Worm (Caenorhabditis elegans) whole organism, L2 larva: ENCODE data around the gene atx-2.

ENCODE experiments used
- blmp-1 ChIP-seq: sonication (generic microtip); optimal IDR thresholded peaks from 2 replicates; lab custom pipeline; 2017; ENCODE audit warnings: missing genetic modification characterization, mild to moderate bottlenecking, missing compliant biosample characterization, antibody characterized with exemption, moderate library complexity; ENCODE audit not compliant: insufficient read depth
- ceh-16 ChIP-seq: fragments of 150-350 bp; optimal IDR thresholded peaks from 2 replicates; lab custom pipeline; 2014; ENCODE audit warnings: missing biosample characterization, missing genetic modification characterization
- crh-2 ChIP-seq: sonication (generic microtip); optimal IDR thresholded peaks from 2 replicates; lab custom pipeline; 2017; ENCODE audit warnings: missing biosample characterization, missing genetic modification characterization
- egl-27 ChIP-seq: sonication (generic microtip); optimal IDR thresholded peaks from 3 replicates; lab custom pipeline; 2017; ENCODE audit warnings: missing biosample characterization, missing genetic modification reagents, missing genetic modification characterization
- elt-3 ChIP-seq: sonication (generic microtip); optimal IDR thresholded peaks from 2 replicates; lab custom pipeline; 2017; ENCODE audit warnings: missing biosample characterization, missing genetic modification characterization
- fos-1 ChIP-seq: fragments of 150-350 bp; optimal IDR thresholded peaks from 2 replicates; lab custom pipeline; 2014; ENCODE audit warnings: missing biosample characterization, missing genetic modification characterization
- lin-11 ChIP-seq: fragments of 150-350 bp; sonication (generic microtip); optimal IDR thresholded peaks from 2 replicates; lab custom pipeline; 2014; ENCODE audit warnings: missing biosample characterization, missing genetic modification characterization, inconsistent platforms, mixed read lengths
- lin-13 ChIP-seq: fragments of 150-350 bp; optimal IDR thresholded peaks from 2 replicates; lab custom pipeline; 2014; ENCODE audit warnings: missing biosample characterization, missing genetic modification reagents, missing genetic modification characterization
- mdl-1 ChIP-seq, 2 experiments: fragments of 150-350 bp in 1 of 2; sonication (generic microtip) in 1 of 2; optimal IDR thresholded peaks; 2 replicates each; lab custom pipeline; 2017; ENCODE audit warnings: missing biosample characterization in 2 of 2, missing genetic modification characterization in 2 of 2
- nhr-25 ChIP-seq: fragments of 150-350 bp; sonication (generic microtip); optimal IDR thresholded peaks from 3 replicates; lab custom pipeline; 2014; ENCODE audit warnings: missing biosample characterization, missing genetic modification characterization
- skn-1 ChIP-seq: sonication (generic microtip); optimal IDR thresholded peaks from 2 replicates; lab custom pipeline; 2017; ENCODE audit warnings: missing biosample characterization, missing genetic modification characterization
- unc-39 ChIP-seq: fragments of 150-350 bp; optimal IDR thresholded peaks from 2 replicates; lab custom pipeline; 2014; ENCODE audit warnings: missing biosample characterization, missing genetic modification characterization
- unc-55 ChIP-seq: fragments of 150-350 bp; sonication (generic microtip); optimal IDR thresholded peaks from 3 replicates; lab custom pipeline; 2014; ENCODE audit warnings: missing biosample characterization, missing genetic modification reagents, missing genetic modification characterization

atx-2 gene

ce11 chrIII:10512570-10512969 is 51.4 kb downstream of the atx-2 start:
- TF ChIP-seq skn-1 (tag; lab: Kevin White, UChicago) (no peak), lin-11 (tag; lab: Kevin White, UChicago) (no peak), lin-13 (GFP tag; lab: Kevin White, UChicago) (no peak), mdl-1 (tag; optimal IDR thresholded peaks at IDR 0.05; lab: Kevin White, UChicago) (no peak), egl-27 (tag; lab: Kevin White, UChicago) (no peak), elt-3 (tag; lab: Kevin White, UChicago) (no peak), unc-39 (tag; lab: Kevin White, UChicago) (no peak), blmp-1 (tag; lab: Kevin White, UChicago) (no peak), ceh-16 (tag; lab: Kevin White, UChicago) (no peak), crh-2 (tag; lab: Kevin White, UChicago) (no peak)

ce11 chrIII:10515751-10516150 is 54.6 kb downstream of the atx-2 start:
- TF ChIP-seq unc-55 (GFP tag; lab: Kevin White, UChicago) (peak; percentile 53), nhr-25 (no peak), fos-1 (tag; lab: Kevin White, UChicago) (no peak)
